Fruit fly (Drosophila melanogaster) whole organism, embryonic: ENCODE data around the gene Nelf-E.

Source experiments
- CG11398 ChIP-seq: fragments of 200-800 bp; sonication (Bioruptor generic); optimal IDR thresholded peaks from 2 replicates; lab custom pipeline; 2016; ENCODE audit warnings: missing biosample characterization, missing genetic modification characterization
- CG12299 ChIP-seq: fragments of 200-800 bp; sonication (Bioruptor generic); optimal IDR thresholded peaks from 2 replicates; lab custom pipeline; 2018; ENCODE audit warnings: missing biosample characterization, mild to moderate bottlenecking, missing genetic modification characterization
- CG12769 ChIP-seq: fragments of 200-800 bp; sonication (Bioruptor generic); optimal IDR thresholded peaks from 2 replicates; lab custom pipeline; 2019; ENCODE audit warnings: missing biosample characterization, mild to moderate bottlenecking, missing genetic modification characterization, moderate library complexity
- CG13287 ChIP-seq: fragments of 200-800 bp; sonication (Bioruptor generic); IDR thresholded peaks from 2 replicates; pipeline ENCODE4 v1.3.6; 2022; ENCODE audit warnings: missing biosample characterization, missing genetic modification characterization; ENCODE audit not compliant: partially characterized antibody
- CG15011 ChIP-seq: fragments of 200-800 bp; sonication (Bioruptor generic); optimal IDR thresholded peaks from 3 replicates; lab custom pipeline; 2018; ENCODE audit warnings: missing biosample characterization, mild to moderate bottlenecking, missing genetic modification characterization
- CG15479 ChIP-seq: fragments of 200-800 bp; sonication (Bioruptor generic); optimal IDR thresholded peaks from 3 replicates; lab custom pipeline; 2019; ENCODE audit warnings: missing biosample characterization, mild to moderate bottlenecking, missing genetic modification characterization, moderate library complexity
- CG15514 ChIP-seq: fragments of 200-800 bp; sonication (Bioruptor generic); optimal IDR thresholded peaks from 3 replicates; lab custom pipeline; 2017; ENCODE audit warnings: missing biosample characterization, missing genetic modification characterization, mild to moderate bottlenecking, moderate library complexity, missing genetic modification reagents
- CG30020 ChIP-seq: fragments of 200-800 bp; optimal IDR thresholded peaks from 2 replicates; lab custom pipeline; 2019; ENCODE audit warnings: missing biosample characterization, mild to moderate bottlenecking, missing genetic modification characterization, moderate library complexity
- CG33557 ChIP-seq: fragments of 200-800 bp; sonication (Bioruptor generic); optimal IDR thresholded peaks from 2 replicates; lab custom pipeline; 2019; ENCODE audit warnings: missing biosample characterization, mild to moderate bottlenecking, missing genetic modification characterization, moderate library complexity
- CG42726 ChIP-seq: fragments of 200-800 bp; sonication (Bioruptor generic); IDR thresholded peaks from 2 replicates; pipeline ENCODE4 v1.3.6; 2022; ENCODE audit warnings: missing biosample characterization, missing genetic modification characterization; ENCODE audit not compliant: partially characterized antibody
- CG4820 ChIP-seq: fragments of 200-800 bp; sonication (Bioruptor generic); optimal IDR thresholded peaks from 3 replicates; lab custom pipeline; 2016; ENCODE audit warnings: missing biosample characterization, missing genetic modification characterization
- CG6791 ChIP-seq: fragments of 200-800 bp; sonication (Bioruptor generic); IDR thresholded peaks from 3 replicates; pipeline ENCODE4 v1.3.6; 2022; ENCODE audit warnings: missing biosample characterization, missing genetic modification characterization; ENCODE audit not compliant: partially characterized antibody
- CG7357 ChIP-seq: fragments of 200-800 bp; sonication (Bioruptor generic); IDR thresholded peaks from 3 replicates; pipeline ENCODE4 v1.3.6; 2022; ENCODE audit warnings: missing biosample characterization, missing genetic modification characterization
- CG8359 ChIP-seq: fragments of 200-800 bp; sonication (Bioruptor generic); optimal IDR thresholded peaks from 2 replicates; lab custom pipeline; 2017; ENCODE audit warnings: missing biosample characterization, mild to moderate bottlenecking, missing genetic modification characterization, borderline replicate concordance
- Dek ChIP-seq: fragments of 200-800 bp; sonication (Bioruptor generic); optimal IDR thresholded peaks from 3 replicates; lab custom pipeline; 2019; ENCODE audit warnings: missing biosample characterization, mild to moderate bottlenecking, missing genetic modification characterization, moderate library complexity
- E2f1 ChIP-seq: fragments of 200-800 bp; sonication (Bioruptor generic); IDR thresholded peaks from 2 replicates; pipeline ENCODE4 v1.3.6; 2022; ENCODE audit warnings: missing biosample characterization, missing genetic modification characterization
- Lhr ChIP-seq: fragments of 200-800 bp; sonication (Bioruptor generic); optimal IDR thresholded peaks from 3 replicates; lab custom pipeline; 2017; ENCODE audit warnings: mild to moderate bottlenecking, missing biosample characterization, missing genetic modification reagents, missing genetic modification characterization
- MBD-R2 ChIP-seq: fragments of 200-800 bp; sonication (Bioruptor generic); IDR thresholded peaks from 2 replicates; pipeline ENCODE4 v1.3.6; 2022; ENCODE audit warnings: missing biosample characterization, missing genetic modification characterization
- MTF-1 ChIP-seq: fragments of 200-800 bp; sonication (Bioruptor generic); optimal IDR thresholded peaks from 2 replicates; lab custom pipeline; 2018; ENCODE audit warnings: missing biosample characterization, mild to moderate bottlenecking, missing genetic modification characterization, borderline replicate concordance
- Med ChIP-seq: fragments of 200-800 bp; sonication (Bioruptor generic); peaks from one replicate; lab custom pipeline; 2016; ENCODE audit warnings: missing biosample characterization, missing genetic modification characterization, mild to moderate bottlenecking, inconsistent platforms, moderate library complexity
- Myb ChIP-seq: fragments of 200-800 bp; sonication (Bioruptor generic); optimal IDR thresholded peaks from 2 replicates; lab custom pipeline; 2016; ENCODE audit warnings: missing biosample characterization, missing genetic modification characterization
- Ravus ChIP-seq: fragments of 200-800 bp; sonication (Bioruptor generic); IDR thresholded peaks from 2 replicates; pipeline ENCODE4 v1.3.6; 2022; ENCODE audit warnings: missing biosample characterization, missing genetic modification characterization
- Rx ChIP-seq: fragments of 200-800 bp; sonication (Bioruptor generic); IDR thresholded peaks from 2 replicates; pipeline ENCODE4 v1.3.6; 2022; ENCODE audit warnings: missing biosample characterization, missing genetic modification characterization
- Scr ChIP-seq: fragments of 200-800 bp; sonication (Bioruptor generic); IDR thresholded peaks from 2 replicates; pipeline ENCODE4 v1.3.6; 2022; ENCODE audit warnings: missing biosample characterization, missing genetic modification characterization; ENCODE audit not compliant: partially characterized antibody
- Stat92E ChIP-seq, 3 experiments: fragments of >200 bp in 2 of 3; fragments of 200-800 bp in 1 of 3; sonication (Bioruptor generic) in 1 of 3; optimal IDR thresholded peaks; 2 replicates each; lab custom pipeline; 2017 to 2019; ENCODE audit warnings: missing biosample characterization in 3 of 3, missing genetic modification characterization in 3 of 3, mild to moderate bottlenecking in 1 of 3, moderate library complexity in 1 of 3
- Tbp ChIP-seq: fragments of >200 bp; optimal IDR thresholded peaks from 2 replicates; lab custom pipeline; 2018; ENCODE audit warnings: missing biosample characterization, missing genetic modification characterization
- Trl ChIP-seq, 3 experiments: fragments of >200 bp in 2 of 3; fragments of 200-800 bp in 1 of 3; sonication (Bioruptor generic) in 1 of 3; optimal IDR thresholded peaks; 2 replicates in 1 of 3; 3 replicates in 2 of 3; lab custom pipeline; 2016 to 2017; ENCODE audit warnings: missing biosample characterization in 1 of 3, missing genetic modification characterization in 1 of 3
- Xrp1 ChIP-seq: fragments of 200-800 bp; sonication (Bioruptor generic); IDR thresholded peaks from 2 replicates; pipeline ENCODE4 v1.3.6; 2022; ENCODE audit warnings: missing biosample characterization, missing genetic modification characterization
- YL-1 ChIP-seq: fragments of 200-800 bp; sonication (Bioruptor generic); optimal IDR thresholded peaks from 3 replicates; lab custom pipeline; 2017; ENCODE audit warnings: missing biosample characterization, mild to moderate bottlenecking, missing genetic modification characterization
- amos ChIP-seq: fragments of 200-800 bp; sonication (Bioruptor generic); IDR thresholded peaks from 2 replicates; pipeline ENCODE4 v1.3.6; 2022; ENCODE audit warnings: missing biosample characterization, missing genetic modification characterization; ENCODE audit not compliant: partially characterized antibody
- crp ChIP-seq, 2 experiments: fragments of 200-800 bp; sonication (Bioruptor generic); optimal IDR thresholded peaks; 2 replicates in 1 of 2; 3 replicates in 1 of 2; lab custom pipeline; 2017; ENCODE audit warnings: missing biosample characterization in 2 of 2, missing genetic modification characterization in 2 of 2, mild to moderate bottlenecking in 1 of 2, moderate library complexity in 1 of 2
- dm ChIP-seq: fragments of 200-800 bp; sonication (Bioruptor generic); optimal IDR thresholded peaks from 3 replicates; lab custom pipeline; 2016; ENCODE audit warnings: missing biosample characterization, missing genetic modification characterization
- gce ChIP-seq: fragments of 200-800 bp; sonication (Bioruptor generic); IDR thresholded peaks from 3 replicates; pipeline ENCODE4 v1.3.6; 2022; ENCODE audit warnings: missing biosample characterization, missing genetic modification characterization
- h ChIP-seq: fragments of >200 bp; optimal IDR thresholded peaks from 2 replicates; lab custom pipeline; 2017
- hbn ChIP-seq: fragments of 200-800 bp; sonication (Bioruptor generic); IDR thresholded peaks from 2 replicates; pipeline ENCODE4 v1.3.6; 2022; ENCODE audit warnings: missing biosample characterization, missing genetic modification characterization; ENCODE audit not compliant: partially characterized antibody
- jigr1 ChIP-seq: fragments of 200-800 bp; sonication (Bioruptor generic); IDR thresholded peaks from 3 replicates; pipeline ENCODE4 v1.3.6; 2022; ENCODE audit warnings: missing biosample characterization, missing genetic modification characterization
- knrl ChIP-seq: fragments of 200-800 bp; sonication (Bioruptor generic); IDR thresholded peaks from 3 replicates; pipeline ENCODE4 v1.3.6; 2022; ENCODE audit warnings: missing biosample characterization, missing genetic modification characterization; ENCODE audit not compliant: partially characterized antibody
- mirr ChIP-seq: fragments of 200-800 bp; sonication (Bioruptor generic); optimal IDR thresholded peaks from 3 replicates; lab custom pipeline; 2018; ENCODE audit warnings: missing biosample characterization, mild to moderate bottlenecking, missing genetic modification characterization
- nerfin-1 ChIP-seq: fragments of 200-800 bp; sonication (Bioruptor generic); optimal IDR thresholded peaks from 3 replicates; lab custom pipeline; 2019; ENCODE audit warnings: missing biosample characterization, mild to moderate bottlenecking, missing genetic modification characterization, moderate library complexity
- pho ChIP-seq: fragments of 200-800 bp; sonication (Bioruptor generic); optimal IDR thresholded peaks from 2 replicates; lab custom pipeline; 2016; ENCODE audit warnings: missing biosample characterization, missing genetic modification characterization
- phol ChIP-seq: fragments of 200-800 bp; sonication (Bioruptor generic); optimal IDR thresholded peaks from 3 replicates; lab custom pipeline; 2018; ENCODE audit warnings: missing biosample characterization, mild to moderate bottlenecking, missing genetic modification characterization, moderate library complexity
- run ChIP-seq: fragments of 200-800 bp; sonication (Bioruptor generic); optimal IDR thresholded peaks from 3 replicates; lab custom pipeline; 2018; ENCODE audit warnings: missing biosample characterization, mild to moderate bottlenecking, missing genetic modification characterization
- sim ChIP-seq: fragments of 200-800 bp; sonication (Bioruptor generic); IDR thresholded peaks from 2 replicates; pipeline ENCODE4 v1.3.6; 2022; ENCODE audit warnings: missing biosample characterization, missing genetic modification characterization
- tin ChIP-seq: fragments of 200-800 bp; sonication (Bioruptor generic); optimal IDR thresholded peaks from 3 replicates; lab custom pipeline; 2016; ENCODE audit warnings: missing biosample characterization, missing genetic modification characterization
- unpg ChIP-seq: fragments of 200-800 bp; sonication (Bioruptor generic); optimal IDR thresholded peaks from 3 replicates; lab custom pipeline; 2018; ENCODE audit warnings: missing biosample characterization, mild to moderate bottlenecking, missing genetic modification characterization, moderate library complexity
- yki ChIP-seq: fragments of >200 bp; optimal IDR thresholded peaks from 3 replicates; lab custom pipeline; 2018
- z ChIP-seq: fragments of 200-800 bp; sonication (Bioruptor generic); IDR thresholded peaks from 3 replicates; pipeline ENCODE4 v1.3.6; 2022; ENCODE audit warnings: missing biosample characterization, missing genetic modification characterization

The Nelf-E gene

DNA sequence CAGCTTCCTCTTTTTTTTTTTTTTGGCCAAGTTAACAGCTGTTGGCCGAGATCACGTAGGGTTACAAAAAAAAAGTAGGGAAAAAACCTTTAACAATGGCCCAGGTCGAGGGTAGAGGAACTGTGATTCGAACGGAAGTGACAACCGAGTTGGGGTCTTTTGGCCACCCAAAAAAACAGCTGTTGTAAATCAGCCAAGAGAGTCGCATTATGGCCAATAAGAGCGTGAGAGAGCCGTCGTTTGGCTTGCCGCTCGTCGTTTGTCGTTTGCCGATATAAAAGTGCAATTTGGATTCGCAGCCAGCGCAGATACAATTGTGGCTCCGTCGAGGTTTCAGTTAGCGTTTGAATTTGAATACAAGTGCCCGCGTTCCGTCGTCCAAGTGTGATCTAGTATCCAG is 39.5 kb upstream of the Nelf-E start, which contains the start of gene Cpr66D:
Gene Cpr66D, plus strand, starts transcription at position 301 of the 400 bp plus-strand sequence.
- TF ChIP-seq CG15011 (GFP tag; lab: Kevin White, UChicago) (no peak), yki (lab: Kevin White, UChicago) (no peak), tin (no peak), Trl (optimal IDR thresholded peaks at IDR 0.05; lab: Kevin White, UChicago) (peak in 1 of 2 experiments; percentile 2), Trl (GFP tag; optimal IDR thresholded peaks at IDR 0.05; lab: Kevin White, UChicago) (no peak), Xrp1 (GFP tag; lab: Robert Waterston, UW) (no peak), Rx (GFP tag; lab: Robert Waterston, UW) (no peak), gce (GFP tag; lab: Robert Waterston, UW) (no peak), Tbp (GFP tag; lab: Kevin White, UChicago) (no peak), run (tag; lab: Kevin White, UChicago) (no peak)

DNA sequence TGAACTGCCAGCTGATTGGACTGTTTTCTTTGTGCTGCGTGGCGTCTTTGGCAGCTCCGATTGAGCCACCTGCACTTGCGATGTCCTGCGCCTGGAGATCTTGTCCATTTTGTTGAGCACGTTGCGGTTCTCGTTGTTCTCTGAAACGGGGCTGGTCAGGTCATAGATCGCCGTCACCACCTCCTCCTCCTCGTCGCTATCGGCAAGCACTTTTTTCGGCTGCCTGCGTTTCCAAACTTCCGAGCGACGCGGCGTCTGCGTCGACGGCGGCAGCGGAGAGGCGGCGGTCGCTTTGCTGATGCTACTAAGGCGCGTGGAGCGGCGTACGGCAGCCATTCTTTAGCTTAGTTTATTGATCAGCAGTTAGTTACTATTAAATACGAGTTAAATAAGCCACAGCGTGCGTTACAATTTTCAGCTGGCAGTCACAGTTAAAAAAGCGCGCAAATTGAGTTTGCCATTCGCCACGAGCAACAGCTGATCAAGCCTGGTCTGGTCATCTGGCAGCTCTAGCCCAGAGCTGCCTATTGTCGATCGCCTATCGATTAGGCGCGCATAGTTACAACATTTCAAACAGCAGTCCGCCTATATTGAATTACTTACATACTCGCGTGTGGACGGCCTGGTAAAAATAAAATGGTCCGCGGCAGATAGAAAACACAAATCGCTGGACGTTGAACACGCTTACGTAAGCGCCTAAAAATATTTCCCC is 33.1 kb upstream of the Nelf-E start, which contains the start of gene Cdc6:
Gene Cdc6, minus strand, starts transcription at position 456 of the 712 bp plus-strand sequence.
- TF ChIP-seq CG12769 (peak; percentile 31), z (GFP tag; lab: Robert Waterston, UW) (no peak), CG12299 (tag; lab: Kevin White, UChicago) (no peak), CG4820 (GFP tag; lab: Kevin White, UChicago) (no peak), Stat92E (GFP tag; optimal IDR thresholded peaks at IDR 0.05; lab: Kevin White, UChicago) (peak in 1 of 3 experiments; percentile 46), jigr1 (GFP tag; lab: Robert Waterston, UW) (no peak), Dek (no peak), CG15514 (GFP tag; lab: Kevin White, UChicago) (peak; percentile 25), YL-1 (GFP tag; lab: Kevin White, UChicago) (peak; percentile 25), crp (GFP tag; optimal IDR thresholded peaks at IDR 0.05; lab: Kevin White, UChicago) (peak; percentile 82 to 96), CG6791 (GFP tag; lab: Robert Waterston, UW) (peak; percentile 66; the same call in 1 of the 3 replicates), CG7357 (GFP tag; lab: Robert Waterston, UW) (no peak), Ravus (GFP tag; lab: Robert Waterston, UW) (no peak), E2f1 (GFP tag; lab: Robert Waterston, UW) (peak; percentile 70; the same call in 1 of the 2 replicates), mirr (no peak), CG30020 (tag; lab: Kevin White, UChicago) (no peak), Lhr (GFP tag; lab: Kevin White, UChicago) (peak; percentile 48), pho (GFP tag; lab: Kevin White, UChicago) (no peak), sim (no peak), CG15479 (no peak), CG11398 (no peak), Med (GFP tag; lab: Kevin White, UChicago) (peak; percentile 78), CG13287 (GFP tag; lab: Robert Waterston, UW) (peak; percentile 53), knrl (0 out of 3 replicates have a peak, but pooled peaks have one; percentile 21), hbn (GFP tag; lab: Robert Waterston, UW) (no peak), MTF-1 (GFP tag; lab: Kevin White, UChicago) (no peak), phol (tag; lab: Kevin White, UChicago) (peak; percentile 13), Myb (GFP tag; lab: Kevin White, UChicago) (peak; percentile 53), dm (GFP tag; lab: Kevin White, UChicago) (peak; percentile 36), h (lab: Kevin White, UChicago) (no peak), CG33557 (GFP tag; lab: Kevin White, UChicago) (no peak), unpg (GFP tag; lab: Kevin White, UChicago) (no peak), amos (GFP tag; lab: Robert Waterston, UW) (peak; percentile 48; the same call in 1 of the 2 replicates), CG42726 (GFP tag; lab: Robert Waterston, UW) (no peak), MBD-R2 (peak; percentile 82), Scr (GFP tag; lab: Robert Waterston, UW) (peak; percentile 34; the same call in 1 of the 2 replicates), nerfin-1 (tag; lab: Kevin White, UChicago) (no peak), CG8359 (GFP tag; lab: Kevin White, UChicago) (no peak)
